Worm (Caenorhabditis elegans) whole organism, late embryonic: Measurements from ENCODE around the gene clc-9.
"Not testable (repeated sequence)": the region's sequence is repeated elsewhere in the genome, so short reads cannot be mapped to it uniquely, and the experiment has no call there.

Source experiments
- F13H6.1 ChIP-seq: sonication (generic microtip); optimal IDR thresholded peaks from 2 replicates; lab custom pipeline; 2016; ENCODE audit warnings: missing genetic modification characterization, missing compliant biosample characterization
- ceh-6 ChIP-seq: fragments of 200-800 bp; sonication (Bioruptor generic); optimal IDR thresholded peaks from 2 replicates; lab custom pipeline; 2018; ENCODE audit warnings: mild to moderate bottlenecking, missing genetic modification characterization, missing compliant biosample characterization
- ceh-9 ChIP-seq: sonication (generic microtip); optimal IDR thresholded peaks from 2 replicates; lab custom pipeline; 2016; ENCODE audit warnings: mild to moderate bottlenecking, missing genetic modification characterization, inconsistent platforms, missing compliant biosample characterization
- elt-2 ChIP-seq: sonication (generic microtip); optimal IDR thresholded peaks from 2 replicates; lab custom pipeline; 2016; ENCODE audit warnings: missing genetic modification reagents, missing genetic modification characterization, missing compliant biosample characterization
- eyg-1 ChIP-seq: sonication (generic microtip); optimal IDR thresholded peaks from 2 replicates; lab custom pipeline; 2016; ENCODE audit warnings: missing genotype, missing genetic modification characterization, missing compliant biosample characterization
- fkh-10 ChIP-seq: fragments of 150-350 bp; optimal IDR thresholded peaks from 2 replicates; lab custom pipeline; 2014; ENCODE audit warnings: missing biosample characterization, missing genetic modification reagents, missing genetic modification characterization
- hlh-8 ChIP-seq: sonication (generic microtip); optimal IDR thresholded peaks from 2 replicates; lab custom pipeline; 2016; ENCODE audit warnings: missing genotype, missing genetic modification characterization, missing compliant biosample characterization
- mec-3 ChIP-seq: sonication (generic microtip); optimal IDR thresholded peaks from 2 replicates; lab custom pipeline; 2016; ENCODE audit warnings: borderline replicate concordance, missing genetic modification characterization, missing compliant biosample characterization
- nhr-232 ChIP-seq: sonication (generic microtip); optimal IDR thresholded peaks from 2 replicates; lab custom pipeline; 2016; ENCODE audit warnings: missing genetic modification characterization, missing compliant biosample characterization
- pag-3 ChIP-seq: sonication (generic microtip); optimal IDR thresholded peaks from 2 replicates; lab custom pipeline; 2016; ENCODE audit warnings: missing compliant biosample characterization, missing genetic modification characterization, borderline replicate concordance
- pqm-1 ChIP-seq: sonication (generic microtip); optimal IDR thresholded peaks from 2 replicates; lab custom pipeline; 2016; ENCODE audit warnings: missing genetic modification characterization, missing compliant biosample characterization
- syd-9 ChIP-seq: sonication (generic microtip); optimal IDR thresholded peaks from 2 replicates; lab custom pipeline; 2016; ENCODE audit warnings: mild to moderate bottlenecking, missing genetic modification characterization, moderate library complexity, missing compliant biosample characterization

DNA sequence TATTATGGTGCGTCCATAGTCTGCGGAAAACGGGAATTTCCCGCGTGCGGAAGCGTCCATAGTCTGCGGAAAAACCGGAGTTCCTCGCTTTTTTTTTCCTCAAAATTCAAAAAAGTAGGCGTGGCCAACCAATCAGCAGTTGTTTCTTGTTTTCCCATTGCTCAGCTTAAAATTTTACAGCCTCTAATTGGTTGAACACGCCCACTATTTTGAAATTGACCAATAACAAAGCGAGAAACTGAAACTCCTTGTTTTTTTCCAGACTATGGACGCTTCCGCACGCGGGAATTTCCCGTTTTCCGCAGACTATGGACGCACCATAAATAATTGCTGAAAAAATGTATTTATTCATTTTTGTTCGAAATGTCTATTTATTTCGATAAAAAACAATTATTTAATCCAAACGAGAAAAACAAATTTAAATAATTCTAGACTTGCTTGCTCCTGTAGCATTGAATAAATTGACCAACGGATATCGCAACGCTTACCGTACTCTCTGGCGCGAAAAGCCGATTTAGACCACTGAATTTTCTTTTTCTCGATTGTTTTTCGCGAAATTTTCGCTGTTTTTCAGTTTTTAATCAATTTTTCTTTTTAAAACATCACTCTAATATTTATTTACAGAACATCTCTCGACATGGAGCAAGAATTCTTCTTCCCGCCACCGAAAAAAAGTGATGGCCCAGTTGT is 41.8 kb downstream of the clc-9 start, which contains the start of gene C08F8.3:
- not testable (repeated sequence) for TF ChIP-seq hlh-8 (tag; lab: Kevin White, UChicago); mec-3 (tag; lab: Kevin White, UChicago); syd-9 (tag; lab: Kevin White, UChicago); fkh-10 (GFP tag; lab: Kevin White, UChicago); F13H6.1 (tag; lab: Kevin White, UChicago); ceh-9 (tag; lab: Kevin White, UChicago); nhr-232 (tag; lab: Kevin White, UChicago); pqm-1; pag-3 (tag; lab: Kevin White, UChicago); elt-2; eyg-1 (tag; lab: Kevin White, UChicago); ceh-6 (GFP tag; lab: Kevin White, UChicago)
